Fruit fly (Drosophila melanogaster): ENCODE results near the gene Gr66a.

Gr66a gene

DNA sequence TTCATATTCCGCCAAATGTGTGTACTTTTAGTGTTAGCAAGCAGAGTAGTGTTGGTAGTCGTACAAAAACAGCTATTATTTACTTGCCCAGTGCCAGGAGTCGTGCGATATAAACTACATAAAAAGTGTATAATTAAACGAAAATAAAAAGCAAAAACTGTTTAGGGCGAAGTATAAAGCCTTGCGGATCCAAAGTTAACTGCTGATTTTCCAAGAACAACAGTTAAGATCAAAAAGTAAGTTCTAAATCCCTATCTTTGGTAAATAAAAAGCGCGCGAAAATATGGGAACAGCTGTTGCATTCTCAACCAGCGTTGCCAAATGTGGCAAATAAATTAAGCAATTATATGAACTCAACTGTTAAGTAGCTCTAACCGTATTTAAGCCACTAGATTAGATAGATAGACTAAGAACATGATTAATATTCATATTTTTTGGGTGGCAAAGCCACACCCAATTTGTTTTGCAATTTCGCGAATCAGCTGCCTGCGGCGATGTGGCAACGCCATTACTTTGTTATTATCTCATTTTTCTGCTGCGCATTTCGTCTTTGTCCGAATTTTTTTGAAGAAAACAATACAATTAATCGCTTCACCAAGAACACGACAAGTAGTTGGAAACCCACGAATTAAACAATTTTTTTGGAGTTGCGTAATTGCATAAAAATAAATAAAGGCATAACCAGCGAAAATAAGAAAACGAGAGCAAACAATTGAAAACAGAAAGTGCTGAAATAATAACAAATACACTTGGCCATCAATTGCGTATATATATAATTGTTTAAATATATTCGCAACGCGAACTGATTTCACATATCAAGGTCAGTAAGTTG lies 33.7 kb upstream of the Gr66a start, which contains the start of the genes Prim1 and CG7083 (continued):
- TF ChIP-seq pfk (GFP tag; optimal IDR thresholded peaks at IDR 0.05), result no peak
- TF ChIP-seq mld (GFP tag; IDR thresholded peaks at IDR 0.05; ENCODE audit: partially characterized antibody), result 0 out of 3 replicates have a peak, but pooled peaks have one; percentile 31
- TF ChIP-seq Side (GFP tag; optimal IDR thresholded peaks at IDR 0.05), result peak; percentile 25
- no peak for TF ChIP-seq Adf1 (GFP tag; IDR thresholded peaks at IDR 0.05)
- no peak for TF ChIP-seq chinmo (GFP tag; IDR thresholded peaks at IDR 0.05; ENCODE audit: partially characterized antibody)
- TF ChIP-seq Abd-B (GFP tag; optimal IDR thresholded peaks at IDR 0.05), result peak; percentile 50
- no peak for TF ChIP-seq esg (GFP tag; conservative IDR thresholded peaks at IDR 0.05)
- no peak; the same call in 1 of the 2 replicates for TF ChIP-seq CG3847 (GFP tag; IDR thresholded peaks at IDR 0.05)
- 0 out of 2 replicates have a peak, but pooled peaks have one; percentile 20 for TF ChIP-seq sens-2 (GFP tag; IDR thresholded peaks at IDR 0.05)
- peak; percentile 75 for TF ChIP-seq scrt (GFP tag; optimal IDR thresholded peaks at IDR 0.05)
- no peak for TF ChIP-seq gcm2 (GFP tag; optimal IDR thresholded peaks at IDR 0.05)
- TF ChIP-seq nerfin-2 (GFP tag; IDR thresholded peaks at IDR 0.05; ENCODE audit: partially characterized antibody), result no peak
- TF ChIP-seq NK7.1 (GFP tag; optimal IDR thresholded peaks at IDR 0.05), result peak; percentile 37
- no peak for TF ChIP-seq CG6791 (GFP tag; IDR thresholded peaks at IDR 0.05; ENCODE audit: partially characterized antibody)
- TF ChIP-seq CG11456 (GFP tag; IDR thresholded peaks at IDR 0.05), result 0 out of 3 replicates have a peak, but pooled peaks have one; percentile 8
- TF ChIP-seq Rx (GFP tag; IDR thresholded peaks at IDR 0.05), result no peak
- peak; percentile 53 for TF ChIP-seq CG13296 (GFP tag; optimal IDR thresholded peaks at IDR 0.05)
- TF ChIP-seq CG13775 (GFP tag; optimal IDR thresholded peaks at IDR 0.05), result peak; percentile 68
- 0 out of 2 replicates have a peak, but pooled peaks have one; percentile 42 for TF ChIP-seq sob (GFP tag; IDR thresholded peaks at IDR 0.05)
- no peak for TF ChIP-seq CG2678 (tag; optimal IDR thresholded peaks at IDR 0.05)
- TF ChIP-seq CG3838 (GFP tag; optimal IDR thresholded peaks at IDR 0.05), result no peak
- TF ChIP-seq CG4404 (GFP tag; IDR thresholded peaks at IDR 0.05), result no peak
- peak; percentile 55 for TF ChIP-seq Sox100B (GFP tag; optimal IDR thresholded peaks at IDR 0.05)
- no peak for TF ChIP-seq CG32772 (GFP tag; IDR thresholded peaks at IDR 0.05)

DNA sequence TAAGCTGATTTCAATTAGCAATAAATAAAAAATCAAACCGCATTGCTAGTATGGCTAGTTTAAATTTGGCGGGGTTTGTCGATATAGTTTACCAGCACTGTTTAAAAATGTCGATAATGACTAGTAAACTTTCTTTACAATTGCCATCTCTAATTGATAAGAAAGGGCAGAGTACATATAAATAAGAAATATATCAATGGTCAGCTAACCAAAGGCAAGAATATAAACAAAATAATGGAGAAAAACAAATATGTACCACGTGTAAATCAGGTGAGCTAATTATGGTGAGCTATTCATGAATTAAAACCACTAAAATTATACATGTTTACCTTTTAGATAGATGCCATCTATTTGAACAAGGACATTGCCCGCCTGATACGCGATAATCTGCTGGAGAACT lies 32.1 kb upstream of the Gr66a start, which contains the start of gene Pex2:
Gene Pex2, plus strand, starts transcription at position 131 of the 400 bp plus-strand sequence.
- TF ChIP-seq CTCF (GFP tag; optimal IDR thresholded peaks at IDR 0.05) (no peak), odd (GFP tag; optimal IDR thresholded peaks at IDR 0.05) (no peak), pnt (GFP tag; optimal IDR thresholded peaks at IDR 0.05) (no peak), Doc2 (GFP tag; IDR thresholded peaks at IDR 0.05) (no peak), CG31365 (tag; optimal IDR thresholded peaks at IDR 0.05) (no peak), CG6654 (GFP tag; optimal IDR thresholded peaks at IDR 0.05) (no peak), Usf (GFP tag; optimal IDR thresholded peaks at IDR 0.05) (no peak), Chrac-16 (GFP tag; optimal IDR thresholded peaks at IDR 0.05) (no peak), H2.0 (GFP tag; IDR thresholded peaks at IDR 0.05) (no peak), eyg (GFP tag; optimal IDR thresholded peaks at IDR 0.05) (no peak), sqz (GFP tag; optimal IDR thresholded peaks at IDR 0.05) (no peak), CG12659 (GFP tag; optimal IDR thresholded peaks at IDR 0.05) (peak; percentile 52), Sox102F (GFP tag; optimal IDR thresholded peaks at IDR 0.05) (no peak), corto (GFP tag; optimal IDR thresholded peaks at IDR 0.05) (no peak), ap (GFP tag; IDR thresholded peaks at IDR 0.05) (no peak), CG32767 (GFP tag; IDR thresholded peaks at IDR 0.05) (0 out of 2 replicates have a peak, but pooled peaks have one; percentile 14), CG16863 (GFP tag; optimal IDR thresholded peaks at IDR 0.05) (no peak), Ets97D (GFP tag; optimal IDR thresholded peaks at IDR 0.05) (no peak), CG42726 (GFP tag; IDR thresholded peaks at IDR 0.05; ENCODE audit: partially characterized antibody) (no peak), Med (GFP tag) (peak; percentile 84), lola (GFP tag; optimal IDR thresholded peaks at IDR 0.05) (no peak), CG7987 (GFP tag; optimal IDR thresholded peaks at IDR 0.05) (no peak), CG8359 (GFP tag; optimal IDR thresholded peaks at IDR 0.05; ENCODE audit: borderline replicate concordance) (no peak), CG10959 (GFP tag; IDR thresholded peaks at IDR 0.05) (no peak), stwl (tag; optimal IDR thresholded peaks at IDR 0.05) (peak; percentile 95), trem (tag; optimal IDR thresholded peaks at IDR 0.05) (peak; percentile 36)
